Worm (Caenorhabditis elegans) whole organism, dauer: ENCODE measurements around the gene acy-1.
"Not testable (repeated sequence)": the region's sequence is repeated elsewhere in the genome, so short reads cannot be mapped to it uniquely, and the experiment has no call there.

Experiments
- unc-62 ChIP-seq: sonication (generic microtip); optimal IDR thresholded peaks from 2 replicates; lab custom pipeline; 2017; ENCODE audit warnings: missing biosample characterization, missing genetic modification reagents, missing genetic modification characterization

Gene acy-1

DNA sequence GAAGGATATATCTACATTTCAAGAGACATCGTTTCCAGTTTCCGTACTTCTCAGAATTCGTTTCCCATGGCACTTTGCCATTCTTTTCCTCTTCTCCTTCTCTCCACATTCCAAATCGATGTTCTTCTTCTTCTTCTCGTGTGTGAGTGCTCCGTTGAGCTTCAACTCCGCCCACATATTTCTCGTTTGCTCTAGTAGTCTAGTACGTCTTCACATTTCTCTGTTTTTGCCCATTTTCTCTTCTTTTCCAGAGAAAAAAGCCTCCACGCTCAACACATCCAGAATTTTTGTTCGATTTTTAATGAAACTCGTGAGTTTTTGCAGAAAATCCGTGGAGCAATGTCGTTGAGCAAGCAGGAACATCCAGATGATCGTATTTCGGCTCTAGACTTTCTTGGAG lies 13.0 kb upstream of the acy-1 start, which contains the start of gene T04A8.18:
Gene T04A8.18, plus strand, starts transcription at position 301 of the 400 bp plus-strand sequence.
- TF ChIP-seq unc-62 = no peak

DNA sequence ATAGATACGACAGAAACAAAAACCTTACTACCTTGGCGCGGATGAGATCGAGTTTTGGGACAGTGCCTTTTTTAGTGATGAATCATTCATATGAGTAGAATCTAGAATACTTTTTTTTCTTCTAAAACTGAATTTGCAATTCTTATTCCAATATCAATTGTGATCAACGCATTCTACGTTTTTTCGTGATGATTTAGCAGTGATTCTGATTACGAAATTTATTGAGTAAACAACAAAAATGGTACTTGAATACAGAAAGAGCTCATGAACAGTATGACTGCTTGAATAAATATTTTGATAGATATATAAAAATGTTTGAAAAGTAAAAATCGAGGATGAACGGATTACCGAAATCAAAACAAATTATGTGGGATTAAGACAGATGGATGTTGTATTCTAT lies 6.8 kb upstream of the acy-1 start, which contains the start of gene him-18:
Gene him-18, minus strand, starts transcription at position 101 of the 400 bp plus-strand sequence.
- no peak for TF ChIP-seq unc-62

DNA sequence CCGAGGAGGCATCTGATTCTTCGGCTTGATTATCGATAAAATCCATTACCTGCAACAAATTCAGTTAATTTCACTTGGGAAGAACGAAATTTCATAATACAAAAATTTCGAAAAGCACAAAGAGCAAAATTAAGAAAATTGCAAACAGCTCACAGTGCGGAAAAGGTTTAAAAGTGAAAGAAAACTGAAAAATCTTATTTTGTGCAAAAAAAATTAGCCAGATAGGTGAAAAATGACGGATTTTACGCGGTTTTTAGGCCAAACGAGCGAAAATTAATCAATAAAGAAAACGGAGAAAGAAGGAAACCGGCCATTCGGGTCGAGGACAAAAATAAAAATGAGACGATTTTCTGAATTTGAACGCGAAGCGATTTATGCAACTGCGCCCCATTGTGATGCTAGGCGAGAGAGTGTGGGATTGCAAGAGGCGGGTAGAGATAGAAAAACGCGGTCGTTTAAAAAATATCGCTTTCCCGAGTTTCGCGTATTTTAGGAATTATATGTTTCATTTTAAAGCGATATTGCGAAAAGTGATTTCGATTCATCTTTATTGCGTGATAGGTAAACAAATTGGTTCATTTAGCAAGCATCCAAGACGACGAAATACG lies 1.2 kb upstream of the acy-1 start, which contains the start of gene emb-5:
Gene emb-5, minus strand, starts transcription at position 51 of the 608 bp plus-strand sequence.
- TF ChIP-seq unc-62 = no peak

DNA sequence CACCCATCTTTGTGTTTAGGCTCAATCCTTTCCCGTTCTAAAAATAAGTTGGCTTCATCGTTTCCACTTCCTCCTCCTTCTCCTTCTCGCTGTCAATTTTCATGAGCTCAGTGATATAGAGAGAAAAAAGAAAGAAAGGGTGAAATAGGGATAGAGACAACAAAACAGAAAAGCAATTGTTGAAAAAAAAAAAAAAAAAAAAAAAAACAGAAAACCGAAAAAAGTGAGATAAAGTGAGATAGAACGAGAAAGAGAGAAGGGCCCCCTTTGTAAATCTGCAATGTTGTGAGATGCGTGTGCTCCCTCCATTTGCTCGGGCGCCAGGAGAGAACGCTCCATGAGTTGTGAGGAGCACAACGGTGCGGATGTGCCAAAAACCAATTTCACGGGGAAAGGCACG lies 2.0 kb downstream of the acy-1 start:
- no peak for TF ChIP-seq unc-62

DNA sequence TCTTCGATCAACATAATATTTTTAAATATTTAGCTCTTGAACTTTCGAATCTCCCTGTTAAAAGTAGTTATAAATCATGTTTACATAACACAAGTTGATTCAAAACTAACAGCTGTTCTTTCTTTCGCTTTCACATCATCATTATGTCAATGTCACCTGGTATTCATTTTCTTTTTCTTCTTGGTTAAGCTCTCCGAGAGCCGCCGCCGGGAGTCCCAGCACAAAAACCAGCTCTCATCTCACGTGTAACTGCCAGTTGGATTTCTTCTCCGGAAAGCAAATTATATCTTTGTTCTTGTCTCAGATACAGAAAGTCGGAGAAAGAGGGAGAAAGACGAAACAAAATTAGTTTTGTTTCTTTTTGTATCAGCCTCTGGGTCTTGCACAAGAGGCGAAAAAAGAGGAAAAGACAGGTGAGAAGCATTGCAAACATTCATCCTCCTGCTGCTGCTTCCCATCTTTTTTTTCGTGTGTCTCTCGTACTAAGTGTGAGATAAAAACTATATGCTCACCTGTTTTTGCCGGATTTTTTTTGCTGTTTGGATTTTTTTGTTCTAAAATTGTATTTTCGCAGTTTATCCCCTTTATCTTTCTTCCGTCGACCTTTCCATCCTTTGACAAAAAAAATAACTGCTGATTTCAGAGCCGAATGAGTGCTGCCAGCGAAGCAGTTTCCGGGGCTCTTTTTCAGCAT lies 9.5 kb downstream of the acy-1 start, which contains the start of gene F17C8.3:
Gene F17C8.3, plus strand, starts transcription at position 644 of the 694 bp plus-strand sequence.
- TF ChIP-seq unc-62 = no peak

DNA sequence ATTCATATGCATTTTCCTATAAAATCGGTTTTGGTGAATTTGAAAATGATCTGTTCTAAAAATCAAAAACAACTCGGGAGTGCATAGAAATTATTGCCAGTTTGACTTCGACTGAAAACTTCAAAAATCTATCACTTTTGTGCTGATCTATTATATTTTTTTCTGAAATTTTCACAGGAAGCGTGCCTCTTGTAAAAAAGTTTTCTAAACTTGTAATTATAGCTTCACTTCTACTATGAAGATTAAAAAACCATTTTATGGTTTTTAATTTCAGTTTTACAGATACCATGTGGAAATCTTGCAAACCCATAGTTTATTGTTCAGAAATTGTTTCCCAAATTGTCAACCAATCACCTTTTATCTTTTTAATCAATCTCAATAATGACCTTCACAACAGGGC lies 12.2 kb downstream of the acy-1 start, which contains the start of gene F17C8.9:
Gene F17C8.9, plus strand, starts transcription at position 301 of the 400 bp plus-strand sequence.
- no peak for TF ChIP-seq unc-62

DNA sequence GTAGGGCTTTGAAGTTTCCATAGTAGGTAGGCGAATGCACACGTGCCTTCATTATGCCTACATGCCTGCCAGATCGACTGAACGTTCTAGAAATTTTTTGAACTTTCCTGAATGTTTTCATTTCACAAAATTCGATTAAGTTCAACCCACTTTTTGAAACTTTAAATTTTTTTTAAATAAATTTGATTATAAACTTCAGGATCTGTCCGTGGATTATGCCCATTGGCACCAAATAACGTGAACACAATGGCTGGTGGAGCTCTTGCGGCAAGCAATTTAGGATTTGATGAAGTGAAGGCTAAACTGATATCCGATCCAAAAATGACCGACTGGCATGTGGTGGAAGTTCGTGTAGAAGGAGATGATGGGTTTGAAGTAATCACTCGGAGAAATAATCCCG lies 13.5 kb downstream of the acy-1 start, which contains the start of gene F17C8.7:
Gene F17C8.7, plus strand, starts transcription at position 301 of the 400 bp plus-strand sequence.
- TF ChIP-seq unc-62 = no peak

DNA sequence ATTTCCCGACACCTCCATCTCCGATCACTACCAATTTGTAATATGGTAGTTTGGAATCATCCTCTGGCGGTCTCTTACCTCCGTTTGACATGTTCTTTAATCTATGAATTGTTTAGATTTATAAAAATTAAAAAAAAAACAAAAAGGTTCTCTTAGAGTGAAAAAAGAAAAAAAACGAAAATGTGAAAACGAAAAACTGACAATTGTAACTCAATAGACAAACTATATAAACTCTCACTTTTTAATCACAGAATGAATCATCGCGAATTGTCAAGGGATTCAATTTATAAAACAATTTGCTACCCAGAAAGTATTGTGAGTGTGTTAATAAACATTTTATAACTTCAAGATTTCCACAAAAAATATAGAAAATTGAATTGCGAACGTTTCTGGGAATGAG lies 18.1 kb downstream of the acy-1 start, which contains the start of gene ras-2:
Gene ras-2, minus strand, starts transcription at position 101 of the 400 bp plus-strand sequence.
- TF ChIP-seq unc-62 = no peak

DNA sequence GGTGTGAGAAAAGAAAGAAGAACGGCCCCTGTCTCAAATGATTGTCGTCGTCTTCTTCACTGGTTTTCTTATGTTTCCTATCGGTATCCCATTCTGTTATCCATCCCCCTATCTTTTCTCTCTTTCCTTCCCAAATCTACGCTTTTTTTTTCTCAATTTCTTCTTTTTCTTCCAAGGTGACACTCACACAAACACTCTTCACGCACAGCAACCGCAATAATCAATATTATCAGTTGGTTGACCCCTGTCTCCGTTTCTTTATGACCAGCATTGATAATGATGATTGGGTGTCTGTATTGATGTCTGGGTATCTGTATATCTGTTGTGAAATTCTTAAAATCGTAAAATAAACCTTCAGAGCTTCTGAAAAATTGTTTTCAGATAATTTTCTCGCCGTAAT lies 18.9 kb downstream of the acy-1 start:
- TF ChIP-seq unc-62 = no peak

DNA sequence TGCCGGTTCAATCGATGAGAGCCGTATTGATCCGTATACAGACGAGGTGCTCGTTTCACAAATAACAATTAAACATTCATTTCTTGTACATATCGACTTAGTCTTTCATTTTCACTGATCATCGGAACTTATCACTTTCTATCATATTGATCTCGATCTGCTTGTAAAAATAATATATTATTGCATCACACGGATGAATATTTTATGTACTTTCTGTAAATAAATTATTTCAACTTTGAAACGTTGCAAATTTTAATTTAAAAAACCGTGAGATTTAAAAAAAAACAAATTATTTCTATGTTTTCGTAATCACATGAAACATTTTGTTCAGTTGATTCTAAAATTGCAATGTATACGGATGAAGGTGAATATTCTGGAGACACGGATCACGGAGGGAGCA lies 20.7 kb downstream of the acy-1 start, which contains the start of gene twk-6:
Gene twk-6, plus strand, starts transcription at position 301 of the 400 bp plus-strand sequence.
- TF ChIP-seq unc-62 = not testable (repeated sequence)

DNA sequence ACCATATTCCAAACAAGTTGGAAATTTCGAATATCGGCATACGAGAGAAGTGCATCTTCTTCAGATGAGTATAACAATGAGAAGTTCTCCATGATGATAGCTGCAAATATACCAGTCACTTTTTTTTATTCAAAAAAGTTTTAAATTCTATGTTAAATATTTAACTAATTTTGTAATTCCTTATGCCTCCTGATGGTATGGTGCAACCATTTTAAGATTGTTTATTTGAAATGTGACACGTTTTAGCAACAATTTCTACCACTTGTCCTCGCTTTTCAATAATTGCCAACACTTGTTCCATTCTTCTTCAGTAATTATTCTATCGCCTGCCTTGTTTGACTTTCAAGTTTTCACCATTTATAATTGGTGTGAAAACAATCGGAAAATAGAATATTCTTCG lies 24.0 kb downstream of the acy-1 start, which contains the start of gene F17C8.6:
Gene F17C8.6, minus strand, starts transcription at position 101 of the 400 bp plus-strand sequence.
- no peak for TF ChIP-seq unc-62

DNA sequence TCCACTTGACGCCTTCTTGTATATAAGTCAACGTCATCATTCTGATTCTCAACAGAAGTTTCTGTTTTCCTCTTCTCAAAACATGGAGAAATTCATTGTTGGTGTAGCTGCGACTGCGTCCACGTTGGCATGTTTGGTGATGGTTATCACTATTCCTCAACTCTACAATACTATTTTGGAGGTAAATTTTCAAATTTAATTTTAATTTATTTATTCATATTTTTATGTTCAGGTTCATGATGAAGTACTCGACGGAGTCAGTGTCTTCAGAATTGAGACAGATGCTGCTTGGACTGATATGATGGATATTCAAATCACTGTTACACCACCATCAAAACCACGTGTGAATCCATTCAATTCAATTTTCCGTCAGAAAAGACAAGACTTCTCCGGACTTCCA lies 26.2 kb downstream of the acy-1 start, which contains the start of gene col-89:
Gene col-89, plus strand, starts transcription at position 19 of the 400 bp plus-strand sequence.
- TF ChIP-seq unc-62 = no peak

DNA sequence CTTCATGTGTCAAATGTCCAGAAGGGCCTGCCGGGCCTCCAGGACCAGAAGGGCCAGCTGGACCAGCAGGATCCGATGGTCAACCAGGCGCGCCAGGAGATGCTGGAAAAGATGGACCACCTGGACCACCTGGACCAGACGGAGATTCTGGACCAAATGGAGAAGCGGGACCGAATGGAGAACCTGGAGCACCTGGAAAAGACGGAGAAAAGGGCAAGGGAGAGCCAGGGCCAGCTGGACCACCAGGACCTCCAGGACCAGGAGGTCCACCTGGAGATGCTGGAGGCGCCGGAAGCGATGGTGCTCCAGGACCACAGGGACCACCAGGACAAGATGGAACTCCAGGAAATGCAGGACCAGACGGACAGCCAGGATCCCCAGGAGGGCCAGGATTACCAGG lies 26.8 kb downstream of the acy-1 start:
- no peak for TF ChIP-seq unc-62

DNA sequence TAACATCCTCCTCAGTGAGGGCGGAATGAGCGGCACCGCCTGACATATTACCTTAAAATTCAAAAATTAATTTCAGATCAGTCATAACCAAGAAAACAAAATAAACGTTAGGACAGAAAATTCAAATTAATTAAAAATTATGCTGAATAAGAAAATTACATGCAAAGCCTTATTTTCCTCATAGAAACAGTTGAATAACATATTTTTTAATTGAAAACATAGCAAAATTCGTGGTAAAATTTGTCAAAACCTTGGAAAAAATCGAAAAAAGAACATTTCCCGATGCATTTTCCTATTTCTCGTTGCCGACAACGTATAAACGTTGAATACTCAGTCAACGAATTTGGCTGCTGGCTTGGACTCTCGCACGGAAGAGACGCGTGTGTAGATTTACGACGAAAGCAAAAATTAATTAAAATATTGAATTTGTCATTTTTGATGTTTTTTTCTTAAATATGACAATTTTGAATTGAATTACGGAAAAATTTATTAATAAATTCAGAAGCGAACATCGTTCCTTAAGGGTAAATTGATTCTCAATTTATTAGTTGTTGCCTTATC lies 32.2 kb downstream of the acy-1 start, which contains the start of the genes rps-0 and rbg-3:
Gene rps-0, minus strand, starts transcription at position 51 of the 561 bp plus-strand sequence.
Gene rbg-3, plus strand, starts transcription at position 424 of the 561 bp plus-strand sequence.
- no peak for TF ChIP-seq unc-62

DNA sequence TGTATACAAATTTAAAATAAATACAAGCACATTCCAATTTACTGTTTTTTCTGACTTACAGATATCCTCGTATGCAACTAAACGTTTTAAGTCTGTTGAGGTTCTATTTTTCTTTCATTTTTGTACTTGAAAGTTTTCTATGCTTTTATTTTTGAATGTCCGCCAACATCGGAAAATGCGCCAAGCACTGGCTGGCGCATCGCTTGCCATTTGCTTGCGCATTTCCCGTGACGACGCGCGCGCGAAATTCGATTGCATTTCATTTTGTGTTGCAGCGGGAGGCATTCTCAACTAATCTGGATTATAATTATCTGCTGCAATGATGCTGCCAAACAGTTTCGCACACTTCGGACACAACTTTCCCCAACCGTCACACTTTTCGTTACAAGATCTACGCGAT lies 35.1 kb downstream of the acy-1 start, which contains the start of gene fbxl-2:
Gene fbxl-2, plus strand, starts transcription at position 278 of the 400 bp plus-strand sequence.
- TF ChIP-seq unc-62 = no peak

DNA sequence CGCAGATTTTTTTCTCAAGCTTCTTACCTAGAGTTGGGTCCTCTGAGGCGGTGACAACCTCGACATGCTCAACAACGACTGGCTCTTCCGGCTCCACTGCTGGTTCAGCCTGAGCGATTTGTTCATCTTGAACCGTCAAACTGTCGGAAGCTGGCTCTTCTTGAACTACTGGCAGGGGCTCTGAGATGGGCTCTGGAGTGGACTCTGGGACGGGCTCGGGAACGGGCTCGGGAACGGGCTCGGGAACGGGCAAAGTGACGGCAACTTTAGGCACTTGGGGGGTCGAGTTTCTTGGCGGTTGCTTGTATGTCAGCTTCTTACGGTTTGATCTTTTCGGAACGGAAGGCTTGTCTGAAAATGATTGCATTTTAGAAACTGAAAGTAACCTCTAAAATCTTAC lies 41.0 kb downstream of the acy-1 start:
- TF ChIP-seq unc-62 = no peak

DNA sequence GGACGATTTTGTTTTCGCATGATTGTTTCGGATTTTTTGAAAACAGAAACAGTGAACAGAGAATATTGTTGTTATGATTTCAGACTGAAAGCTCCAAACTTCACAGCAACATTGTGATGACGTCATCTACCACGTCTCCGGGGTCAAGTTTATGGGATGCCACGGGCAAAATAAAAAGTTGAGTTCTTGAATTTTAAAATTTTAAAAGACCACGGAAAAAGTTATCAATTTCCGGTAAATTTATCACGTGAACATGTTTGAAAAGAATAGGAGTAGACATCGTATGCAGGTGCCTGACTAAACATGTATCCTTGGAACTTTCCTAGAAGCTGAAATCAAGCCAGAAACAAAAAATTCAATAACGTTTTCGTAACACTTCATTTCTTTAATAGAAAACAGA lies 41.6 kb downstream of the acy-1 start, which contains the start of gene B0393.4:
Gene B0393.4, minus strand, starts transcription at position 101 of the 400 bp plus-strand sequence.
- TF ChIP-seq unc-62 = no peak
